Worm (Caenorhabditis elegans): ENCODE measurements around the gene try-10.

try-10 gene

DNA sequence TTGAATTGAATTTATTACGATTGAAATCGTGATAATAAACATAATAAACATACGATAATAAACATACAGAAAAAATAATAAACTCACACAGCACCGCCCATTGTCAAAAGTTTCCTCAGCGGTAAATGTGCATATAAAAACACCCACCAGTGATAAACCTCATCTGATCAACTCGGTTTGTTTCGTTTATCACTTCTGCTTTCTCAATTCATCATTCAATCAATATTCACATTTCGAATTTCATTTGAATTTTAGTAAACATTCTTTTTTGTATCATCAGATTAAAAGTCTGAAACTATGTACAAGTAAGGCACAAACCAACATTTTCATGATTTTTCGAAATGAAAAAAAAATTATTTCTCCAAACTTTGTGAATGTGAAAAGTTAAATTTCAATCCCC, at the start of gene try-10:
Gene try-10 (minus strand): TSS at position 101 of the 400 bp plus-strand sequence.
- TF ChIP-seq skn-1 (tag; optimal IDR thresholded peaks at IDR 0.05) (no peak), nhr-28 (tag; optimal IDR thresholded peaks at IDR 0.05) (no peak), hlh-30 (tag; optimal IDR thresholded peaks at IDR 0.05; ENCODE audit: insufficient read depth) (no peak), jun-1 (tag; optimal IDR thresholded peaks at IDR 0.05) (no peak), Y48G9A.11 (GFP tag; IDR thresholded peaks at IDR 0.05) (no peak), saeg-2 (GFP tag; IDR thresholded peaks at IDR 0.05) (no peak), unc-39 (tag; optimal IDR thresholded peaks at IDR 0.05) (no peak), cey-2 (tag; optimal IDR thresholded peaks at IDR 0.05; ENCODE audit: borderline replicate concordance, insufficient read depth) (no peak), spr-1 (tag; optimal IDR thresholded peaks at IDR 0.05) (no peak), D1046.2 (GFP tag; IDR thresholded peaks at IDR 0.05) (no peak), lin-29 (GFP tag; IDR thresholded peaks at IDR 0.05) (no peak), duxl-1 (tag; optimal IDR thresholded peaks at IDR 0.05; ENCODE audit: poor library complexity) (no peak), Y5F2A.4 (GFP tag; optimal IDR thresholded peaks at IDR 0.05) (no peak), daf-16 (GFP tag; optimal IDR thresholded peaks at IDR 0.05) (no peak), daf-16 (tag; optimal IDR thresholded peaks at IDR 0.05) (no peak), ceh-28 (tag; optimal IDR thresholded peaks at IDR 0.05) (no peak), daf-8 (GFP tag; IDR thresholded peaks at IDR 0.05) (no peak), set-16 (GFP tag; IDR thresholded peaks at IDR 0.05) (no peak)

DNA sequence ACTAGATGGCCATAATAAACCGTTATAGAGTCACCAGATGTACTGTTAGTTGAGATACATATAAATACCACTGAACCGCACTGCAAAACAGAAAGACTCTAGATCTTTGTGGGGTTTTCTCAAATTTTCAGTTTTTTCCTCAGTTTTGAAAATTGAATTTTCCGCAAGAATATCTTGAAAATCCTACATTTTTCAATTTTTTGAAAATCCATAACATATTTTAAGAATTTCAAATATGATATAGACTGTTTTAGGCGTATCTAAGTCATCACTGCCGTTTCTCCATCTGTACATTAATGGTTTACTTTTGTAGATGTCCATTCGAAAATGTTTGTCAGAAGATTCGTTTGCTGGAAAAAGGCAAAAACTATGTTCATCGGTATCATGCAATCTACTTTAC, 48.8 kb upstream of the try-10 start, which contains the start of gene F42E8.1:
Gene F42E8.1 (plus strand): TSS at position 301 of the 400 bp plus-strand sequence.
- no peak for TF ChIP-seq unc-62 (GFP tag; optimal IDR thresholded peaks at IDR 0.05 in 1 of 2)
- TF ChIP-seq unc-62 (tag; optimal IDR thresholded peaks at IDR 0.05), result no peak
- no peak for TF ChIP-seq F26F4.8 (GFP tag; conservative IDR thresholded peaks at IDR 0.05)
- no peak for TF ChIP-seq fos-1 (tag; optimal IDR thresholded peaks at IDR 0.05)
- TF ChIP-seq lin-1 (GFP tag; IDR thresholded peaks at IDR 0.05), result no peak
- no peak for TF ChIP-seq mdt-29 (GFP tag; IDR thresholded peaks at IDR 0.05)
- TF ChIP-seq arid-1 (GFP tag; conservative IDR thresholded peaks at IDR 0.05), result no peak
- TF ChIP-seq egl-43 (GFP tag; IDR thresholded peaks at IDR 0.05), result no peak
- TF ChIP-seq ztf-7 (tag; optimal IDR thresholded peaks at IDR 0.05), result no peak
- no peak for TF ChIP-seq zfp-3 (GFP tag; conservative IDR thresholded peaks at IDR 0.05)
- no peak for TF ChIP-seq aha-1 (tag)

DNA sequence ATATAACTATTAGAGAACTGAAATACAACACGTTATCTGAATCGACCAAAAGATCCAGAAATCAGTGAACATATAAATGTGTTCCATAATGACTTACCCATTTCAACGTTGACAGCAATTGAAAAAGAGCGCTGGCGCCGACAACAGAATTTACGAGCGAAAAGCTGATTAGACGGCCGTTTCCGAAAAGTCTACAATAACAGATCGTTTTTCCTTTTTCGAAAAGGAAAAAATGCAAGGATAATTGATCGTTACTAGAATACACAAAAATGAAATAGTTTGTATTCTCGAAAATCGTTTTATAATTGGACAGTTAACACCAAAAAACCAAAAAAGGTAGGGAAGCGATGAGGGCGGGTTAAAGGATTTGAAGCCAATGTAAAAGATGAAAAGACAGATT, 40.6 kb upstream of the try-10 start, which contains the start of gene srr-1:
Gene srr-1 (minus strand): TSS at position 101 of the 400 bp plus-strand sequence.
- no peak for TF ChIP-seq daf-8 (GFP tag; IDR thresholded peaks at IDR 0.05)

DNA sequence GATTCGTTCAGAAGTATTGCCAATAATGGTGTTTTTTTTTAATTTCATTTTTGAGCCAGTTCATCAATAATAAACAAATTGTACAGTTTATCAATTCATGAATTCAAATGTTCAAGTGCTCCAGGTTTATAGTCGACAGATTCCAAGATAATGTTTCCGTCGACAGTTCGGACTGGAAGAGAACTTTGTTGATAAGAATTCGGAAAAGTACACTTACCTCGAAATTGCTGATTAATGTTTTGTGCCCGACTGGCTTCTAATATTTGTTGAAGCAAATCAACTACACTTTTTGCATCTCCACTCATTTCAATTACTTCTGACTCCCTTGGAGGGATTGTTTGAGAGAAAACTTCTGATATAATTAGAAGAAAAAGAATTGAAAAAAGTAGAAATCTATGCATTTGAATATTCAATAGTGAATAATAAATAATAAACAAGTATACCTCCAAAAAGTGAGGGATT, 36.1 kb upstream of the try-10 start, which contains the start of gene W07G4.8:
Gene W07G4.8 (minus strand): TSS at position 412 of the 462 bp plus-strand sequence.
- TF ChIP-seq daf-16 (GFP tag; optimal IDR thresholded peaks at IDR 0.05), result no peak
- TF ChIP-seq daf-16 (tag; optimal IDR thresholded peaks at IDR 0.05), result peak; percentile 85
- no peak for TF ChIP-seq T26A8.4 (GFP tag; IDR thresholded peaks at IDR 0.05)
- 0 out of 2 replicates have a peak, but pooled peaks have one; percentile 32 for TF ChIP-seq tra-1 (GFP tag; IDR thresholded peaks at IDR 0.05)
- peak; percentile 60 for TF ChIP-seq dmd-6 (GFP tag; IDR thresholded peaks at IDR 0.05)
- peak; percentile 76 for TF ChIP-seq hlh-11 (tag; optimal IDR thresholded peaks at IDR 0.05)
- TF ChIP-seq nhr-6 (tag; optimal IDR thresholded peaks at IDR 0.05), result no peak
- no peak for TF ChIP-seq aly-2 (tag; optimal IDR thresholded peaks at IDR 0.05)
- no peak for TF ChIP-seq lin-39 (tag; optimal IDR thresholded peaks at IDR 0.05)
- TF ChIP-seq ama-1 (optimal IDR thresholded peaks at IDR 0.05), result peak; percentile 73
- peak in 1 of 2 experiments; percentile 71 for TF ChIP-seq unc-62 (GFP tag; optimal IDR thresholded peaks at IDR 0.05 in 1 of 2)
- TF ChIP-seq unc-62 (tag; optimal IDR thresholded peaks at IDR 0.05), result no peak
- peak; percentile 67 for TF ChIP-seq dve-1 (tag; optimal IDR thresholded peaks at IDR 0.05; ENCODE audit: insufficient read depth)
- no peak for TF ChIP-seq lir-3 (tag; optimal IDR thresholded peaks at IDR 0.05)
- no peak for TF ChIP-seq dmd-8 (GFP tag; IDR thresholded peaks at IDR 0.05)
- TF ChIP-seq spr-1 (tag; optimal IDR thresholded peaks at IDR 0.05), result no peak
- TF ChIP-seq pqm-1 (tag; optimal IDR thresholded peaks at IDR 0.05), result peak; percentile 62
- no peak for TF ChIP-seq ceh-32 (tag; optimal IDR thresholded peaks at IDR 0.05; ENCODE audit: poor library complexity)
- peak; percentile 30 for TF ChIP-seq mep-1 (tag; optimal IDR thresholded peaks at IDR 0.05)
- TF ChIP-seq nhr-77 (tag; optimal IDR thresholded peaks at IDR 0.05), result peak; percentile 38
- TF ChIP-seq nhr-28 (tag; optimal IDR thresholded peaks at IDR 0.05), result peak; percentile 79
